Worm (Caenorhabditis elegans) whole organism, late embryonic: ENCODE measurements around the gene F11A5.16.

Source experiments
- C38D4.7 ChIP-seq: fragments of 200-800 bp; sonication (Bioruptor generic); optimal IDR thresholded peaks from 2 replicates; lab custom pipeline; 2018; ENCODE audit warnings: mild to moderate bottlenecking, missing genetic modification characterization, moderate library complexity, missing compliant biosample characterization
- K09A11.1 ChIP-seq: sonication (generic microtip); optimal IDR thresholded peaks from 2 replicates; lab custom pipeline; 2017; ENCODE audit warnings: antibody characterized with exemption, mild to moderate bottlenecking, missing genetic modification characterization, missing compliant biosample characterization; ENCODE audit not compliant: insufficient read depth
- ahr-1 ChIP-seq: sonication (generic microtip); optimal IDR thresholded peaks from 2 replicates; lab custom pipeline; 2016; ENCODE audit warnings: missing genetic modification characterization, missing compliant biosample characterization
- ama-1 ChIP-seq: fragments of 150-350 bp; optimal IDR thresholded peaks from 2 replicates; lab custom pipeline; 2014
- ceh-14 ChIP-seq: sonication (generic microtip); optimal IDR thresholded peaks from 2 replicates; lab custom pipeline; 2016; ENCODE audit warnings: missing genotype, missing genetic modification characterization, missing compliant biosample characterization
- ceh-18 ChIP-seq: sonication (generic microtip); optimal IDR thresholded peaks from 2 replicates; lab custom pipeline; 2016; ENCODE audit warnings: missing genetic modification characterization, missing compliant biosample characterization
- ceh-19 ChIP-seq: fragments of 200-800 bp; sonication (Bioruptor generic); optimal IDR thresholded peaks from 2 replicates; lab custom pipeline; 2018; ENCODE audit warnings: mild to moderate bottlenecking, missing genetic modification characterization, missing compliant biosample characterization
- ceh-2 ChIP-seq: sonication (generic microtip); optimal IDR thresholded peaks from 2 replicates; lab custom pipeline; 2016; ENCODE audit warnings: missing genotype, missing genetic modification characterization, missing compliant biosample characterization
- ceh-22 ChIP-seq: sonication (generic microtip); optimal IDR thresholded peaks from 2 replicates; lab custom pipeline; 2017; ENCODE audit warnings: missing biosample characterization, missing genetic modification characterization
- ceh-31 ChIP-seq: sonication (generic microtip); optimal IDR thresholded peaks from 2 replicates; lab custom pipeline; 2016; ENCODE audit warnings: missing genetic modification characterization, missing compliant biosample characterization
- ceh-34 ChIP-seq: sonication (generic microtip); optimal IDR thresholded peaks from 2 replicates; lab custom pipeline; 2016; ENCODE audit warnings: mild to moderate bottlenecking, missing genetic modification characterization, missing compliant biosample characterization
- ceh-48 ChIP-seq: sonication (generic microtip); optimal IDR thresholded peaks from 2 replicates; lab custom pipeline; 2016; ENCODE audit warnings: missing genetic modification characterization, inconsistent platforms, missing compliant biosample characterization
- ceh-9 ChIP-seq: sonication (generic microtip); optimal IDR thresholded peaks from 2 replicates; lab custom pipeline; 2016; ENCODE audit warnings: mild to moderate bottlenecking, missing genetic modification characterization, inconsistent platforms, missing compliant biosample characterization
- dmd-4 ChIP-seq: sonication (generic microtip); optimal IDR thresholded peaks from 2 replicates; lab custom pipeline; 2016; ENCODE audit warnings: borderline replicate concordance, missing genetic modification characterization, missing compliant biosample characterization
- eyg-1 ChIP-seq: sonication (generic microtip); optimal IDR thresholded peaks from 2 replicates; lab custom pipeline; 2016; ENCODE audit warnings: missing genotype, missing genetic modification characterization, missing compliant biosample characterization
- gmeb-2 ChIP-seq: sonication (generic microtip); optimal IDR thresholded peaks from 2 replicates; lab custom pipeline; 2016; ENCODE audit warnings: missing genetic modification characterization, inconsistent platforms, missing compliant biosample characterization
- hlh-15 ChIP-seq: sonication (generic microtip); optimal IDR thresholded peaks from 2 replicates; lab custom pipeline; 2016; ENCODE audit warnings: missing genetic modification characterization, missing compliant biosample characterization
- hlh-30 ChIP-seq: sonication (generic microtip); optimal IDR thresholded peaks from 2 replicates; lab custom pipeline; 2017; ENCODE audit warnings: antibody characterized with exemption, missing genetic modification characterization, missing compliant biosample characterization; ENCODE audit not compliant: insufficient read depth
- hlh-8 ChIP-seq: sonication (generic microtip); optimal IDR thresholded peaks from 2 replicates; lab custom pipeline; 2016; ENCODE audit warnings: missing genotype, missing genetic modification characterization, missing compliant biosample characterization
- lim-6 ChIP-seq: sonication (generic microtip); optimal IDR thresholded peaks from 2 replicates; lab custom pipeline; 2016; ENCODE audit warnings: missing genetic modification characterization, missing compliant biosample characterization
- lin-11 ChIP-seq: fragments of 200-800 bp; sonication (Bioruptor generic); optimal IDR thresholded peaks from 2 replicates; lab custom pipeline; 2018; ENCODE audit warnings: mild to moderate bottlenecking, missing genetic modification characterization, missing compliant biosample characterization
- nhr-11 ChIP-seq: fragments of 150-350 bp; optimal IDR thresholded peaks from 2 replicates; lab custom pipeline; 2014; ENCODE audit warnings: missing biosample characterization, missing genetic modification characterization
- nhr-232 ChIP-seq: sonication (generic microtip); optimal IDR thresholded peaks from 2 replicates; lab custom pipeline; 2016; ENCODE audit warnings: missing genetic modification characterization, missing compliant biosample characterization
- npax-4 ChIP-seq: sonication (generic microtip); optimal IDR thresholded peaks from 2 replicates; lab custom pipeline; 2016; ENCODE audit warnings: missing genetic modification characterization, missing compliant biosample characterization
- pag-3 ChIP-seq: sonication (generic microtip); optimal IDR thresholded peaks from 2 replicates; lab custom pipeline; 2016; ENCODE audit warnings: missing compliant biosample characterization, missing genetic modification characterization, borderline replicate concordance
- pat-9 ChIP-seq: fragments of 200-800 bp; sonication (Bioruptor generic); optimal IDR thresholded peaks from 2 replicates; lab custom pipeline; 2018; ENCODE audit warnings: mild to moderate bottlenecking, missing genetic modification characterization, moderate library complexity, missing compliant biosample characterization
- pax-1 ChIP-seq: fragments of 150-350 bp; optimal IDR thresholded peaks from 2 replicates; lab custom pipeline; 2014; ENCODE audit warnings: missing biosample characterization, missing genetic modification characterization
- pha-4 ChIP-seq: fragments of 150-350 bp; optimal IDR thresholded peaks from 2 replicates; lab custom pipeline; 2018; ENCODE audit warnings: missing biosample characterization, missing genetic modification reagents, missing genetic modification characterization
- pros-1 ChIP-seq: fragments of 150-350 bp; optimal IDR thresholded peaks from 2 replicates; lab custom pipeline; 2014; ENCODE audit warnings: missing biosample characterization, missing genetic modification reagents, missing genetic modification characterization
- tbx-2 ChIP-seq: sonication (generic microtip); optimal IDR thresholded peaks from 2 replicates; lab custom pipeline; 2016; ENCODE audit warnings: missing genetic modification characterization, missing compliant biosample characterization
- tbx-7 ChIP-seq: sonication (generic microtip); optimal IDR thresholded peaks from 2 replicates; lab custom pipeline; 2016; ENCODE audit warnings: missing genotype, missing genetic modification characterization, missing compliant biosample characterization
- unc-3 ChIP-seq, 2 experiments: fragments of 200-800 bp in 1 of 2; sonication (Bioruptor generic) in 1 of 2; sonication (generic microtip) in 1 of 2; conservative IDR thresholded peaks in 1 of 2; optimal IDR thresholded peaks in 1 of 2; 2 replicates each; pipeline versions ENCODE4 v1.3.6 to Lab custom; 2016 to 2022; ENCODE audit warnings: missing compliant biosample characterization in 2 of 2, missing genetic modification characterization in 2 of 2, missing genetic modification reagents in 1 of 2
- unc-42 ChIP-seq: sonication (generic microtip); optimal IDR thresholded peaks from 2 replicates; lab custom pipeline; 2016; ENCODE audit warnings: missing genotype, missing genetic modification characterization, missing compliant biosample characterization
- unc-86 ChIP-seq: sonication (generic microtip); optimal IDR thresholded peaks from 2 replicates; lab custom pipeline; 2016; ENCODE audit warnings: missing genetic modification characterization, missing compliant biosample characterization

The F11A5.16 gene

DNA sequence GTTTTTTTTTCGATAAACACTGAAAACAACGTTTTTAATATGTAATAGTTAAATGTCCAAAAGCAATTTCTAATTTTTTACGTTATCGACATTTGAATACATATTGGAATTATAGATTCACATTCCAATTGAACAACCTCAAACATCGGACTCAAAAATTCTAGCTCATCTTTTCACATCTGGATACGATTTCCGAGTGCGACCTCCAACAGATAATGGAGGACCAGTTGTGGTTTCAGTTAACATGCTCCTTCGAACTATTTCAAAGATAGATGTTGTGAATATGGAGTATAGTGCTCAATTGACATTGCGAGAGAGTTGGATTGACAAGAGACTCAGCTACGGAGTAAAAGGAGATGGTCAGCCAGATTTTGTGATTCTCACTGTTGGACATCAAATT lies 9.3 kb downstream of the F11A5.16 start:
- TF ChIP-seq dmd-4 (tag; lab: Kevin White, UChicago) = no peak
- TF ChIP-seq ceh-18 (tag; lab: Kevin White, UChicago) = no peak
- TF ChIP-seq pros-1 = no peak
- TF ChIP-seq pha-4 = no peak
- no peak for TF ChIP-seq unc-42
- no peak for TF ChIP-seq ceh-48 (tag; lab: Kevin White, UChicago)
- no peak for TF ChIP-seq unc-86 (tag; lab: Kevin White, UChicago)
- TF ChIP-seq pax-1 = no peak
- TF ChIP-seq ceh-19 (GFP tag; lab: Kevin White, UChicago) = no peak
- TF ChIP-seq ahr-1 (tag; lab: Kevin White, UChicago) = no peak
- no peak for TF ChIP-seq tbx-7 (tag; lab: Kevin White, UChicago)
- TF ChIP-seq pat-9 (tag; lab: Kevin White, UChicago) = no peak

DNA sequence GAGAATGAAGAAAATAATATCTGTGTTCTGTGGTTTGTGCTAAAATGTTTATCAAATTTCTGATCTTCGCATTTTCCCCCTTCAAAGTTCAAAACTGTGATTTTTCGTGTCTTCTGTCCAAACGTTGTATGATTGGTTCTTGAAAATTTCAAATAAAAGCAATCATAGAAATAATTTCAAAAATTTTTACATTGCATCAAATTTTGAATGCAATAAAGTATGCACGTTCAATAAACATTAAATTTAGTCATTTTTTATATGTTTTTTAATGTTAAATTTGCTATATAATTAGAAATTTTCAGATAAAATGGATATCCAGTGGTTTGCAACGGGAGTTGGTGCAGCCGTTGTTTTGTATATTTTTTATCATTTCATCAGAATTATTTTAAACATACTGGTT lies 13.3 kb downstream of the F11A5.16 start, which contains the start of gene stdh-2:
TSS of gene stdh-2 (plus strand) at position 301 of the 400 bp plus-strand sequence.
- TF ChIP-seq ceh-14 (tag; lab: Kevin White, UChicago) = no peak
- no peak for TF ChIP-seq pha-4
- no peak for TF ChIP-seq ceh-22 (tag; lab: Kevin White, UChicago)
- TF ChIP-seq tbx-2 = no peak
- TF ChIP-seq dmd-4 (tag; lab: Kevin White, UChicago) = no peak
- no peak for TF ChIP-seq ceh-48 (tag; lab: Kevin White, UChicago)
- no peak for TF ChIP-seq ceh-31 (tag; lab: Kevin White, UChicago)
- no peak for TF ChIP-seq K09A11.1 (tag; lab: Kevin White, UChicago)
- no peak for TF ChIP-seq ceh-18 (tag; lab: Kevin White, UChicago)
- TF ChIP-seq unc-42 = no peak
- TF ChIP-seq hlh-30 (tag; lab: Kevin White, UChicago) = no peak
- no peak for TF ChIP-seq ama-1 (lab: Kevin White, UChicago)
- no peak for TF ChIP-seq pag-3

DNA sequence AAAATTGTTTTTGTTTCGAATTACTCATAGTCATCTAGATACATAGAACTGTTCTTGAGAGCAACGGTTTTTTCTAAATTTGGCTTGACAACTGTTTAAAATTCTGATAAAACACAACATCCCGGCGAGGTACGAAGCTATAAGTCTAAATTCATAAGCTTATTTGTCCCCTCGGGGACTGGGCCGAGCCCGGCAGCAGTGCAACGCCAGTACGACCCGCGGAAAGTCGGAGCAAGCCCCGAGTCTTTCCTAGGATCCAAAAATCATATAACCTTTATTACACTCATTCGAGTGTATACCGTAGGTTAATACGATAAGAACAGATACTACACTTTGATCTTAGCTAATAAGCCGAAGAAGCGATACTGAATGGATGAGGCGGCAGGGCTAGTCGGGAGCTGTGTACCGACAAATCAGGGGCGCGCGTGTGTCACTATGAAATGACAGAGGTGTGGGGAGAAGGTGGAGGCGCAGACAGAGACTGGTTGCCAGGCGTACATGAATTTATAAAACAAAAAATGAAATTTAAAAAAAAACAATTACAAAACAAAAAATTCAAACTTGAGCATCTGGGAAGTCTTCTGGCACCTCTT lies 14.9 kb downstream of the F11A5.16 start:
- TF ChIP-seq gmeb-2 (tag; lab: Kevin White, UChicago) (no peak), tbx-7 (tag; lab: Kevin White, UChicago) (no peak), unc-86 (tag; lab: Kevin White, UChicago) (no peak), K09A11.1 (tag; lab: Kevin White, UChicago) (no peak), hlh-15 (tag; lab: Kevin White, UChicago) (no peak), pat-9 (tag; lab: Kevin White, UChicago) (no peak), ceh-18 (tag; lab: Kevin White, UChicago) (no peak), nhr-232 (tag; lab: Kevin White, UChicago) (no peak), eyg-1 (no peak), ceh-2 (tag; lab: Kevin White, UChicago) (no peak), ceh-14 (tag; lab: Kevin White, UChicago) (no peak), ceh-31 (tag; lab: Kevin White, UChicago) (no peak), ceh-34 (tag; lab: Kevin White, UChicago) (no peak), unc-3 (GFP tag; conservative IDR thresholded peaks at IDR 0.05; lab: Robert Waterston, UW) (no peak), unc-3 (tag; optimal IDR thresholded peaks at IDR 0.05; lab: Kevin White, UChicago) (no peak), pha-4 (no peak), lim-6 (tag; lab: Kevin White, UChicago) (no peak), nhr-11 (no peak), lin-11 (tag; lab: Kevin White, UChicago) (no peak), hlh-8 (no peak), ceh-9 (tag; lab: Kevin White, UChicago) (no peak)
- TF ChIP-seq, all 69 proteins: peak for 0

DNA sequence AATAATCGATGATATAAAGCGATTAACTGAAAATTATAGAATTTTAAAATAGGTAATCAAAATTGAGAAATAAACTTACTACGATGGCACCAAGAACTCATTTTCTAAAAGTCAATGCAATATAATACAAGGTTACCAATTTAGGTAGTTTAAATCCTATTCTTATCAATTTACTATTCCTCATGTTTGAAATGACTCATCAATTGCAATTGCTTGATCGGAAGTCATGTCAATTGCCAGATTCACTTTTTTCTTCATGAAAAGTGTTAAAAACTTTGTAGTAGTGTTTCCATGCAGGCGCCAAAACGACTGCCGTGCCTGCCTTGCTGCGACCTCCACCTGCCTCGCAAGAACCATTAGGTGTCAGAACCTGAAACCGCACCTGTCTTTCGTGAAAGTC lies 15.8 kb downstream of the F11A5.16 start, which contains the start of gene F11A5.13:
TSS of gene F11A5.13 (minus strand) at position 101 of the 400 bp plus-strand sequence.
- TF ChIP-seq unc-86 (tag; lab: Kevin White, UChicago) (no peak), npax-4 (tag; lab: Kevin White, UChicago) (no peak), eyg-1 (no peak), C38D4.7 (GFP tag; lab: Kevin White, UChicago) (no peak)
